Worm (Caenorhabditis elegans) whole organism, L4/young adult: ENCODE results near the gene txt-12.
"Not testable (repeated sequence)": the region's sequence is repeated elsewhere in the genome, so short reads cannot be mapped to it uniquely, and the experiment has no call there.

Source experiments
- W03F9.2 ChIP-seq: fragments of 150-350 bp; optimal IDR thresholded peaks from 2 replicates; lab custom pipeline; 2014; ENCODE audit warnings: missing biosample characterization, missing genetic modification characterization
- dao-5 ChIP-seq: sonication (generic microtip); optimal IDR thresholded peaks from 2 replicates; lab custom pipeline; 2016; ENCODE audit warnings: missing genotype, missing genetic modification characterization, moderate library complexity, missing compliant biosample characterization
- him-1 ChIP-seq: sonication (generic microtip); optimal IDR thresholded peaks from 2 replicates; lab custom pipeline; 2016; ENCODE audit warnings: missing genotype, missing genetic modification reagents, missing genetic modification characterization, missing compliant biosample characterization

Gene txt-12

DNA sequence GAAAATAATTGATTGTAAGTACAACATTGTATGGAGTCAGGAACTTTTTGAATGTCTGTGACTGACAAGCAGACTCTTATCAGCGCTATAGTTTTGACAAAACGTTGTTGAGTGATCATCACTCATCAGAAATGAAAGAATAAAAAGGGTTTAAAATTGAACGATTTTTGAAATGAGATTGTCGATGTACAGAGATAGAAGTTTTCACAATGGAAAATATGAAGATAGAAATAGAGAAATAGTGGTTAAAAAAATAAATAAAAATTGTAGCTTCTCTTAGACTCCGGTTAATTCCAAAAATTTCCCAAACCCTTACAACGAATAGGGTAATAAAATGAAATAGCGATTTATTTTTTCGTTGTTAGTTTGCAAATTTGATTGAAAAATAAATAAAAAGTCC, 32.4 kb downstream of the txt-12 start, which contains the start of gene ugt-30:
TSS of gene ugt-30 (minus strand) at position 101 of the 400 bp plus-strand sequence.
- TF ChIP-seq him-1 (tag; lab: Kevin White, UChicago); W03F9.2 (tag; lab: Kevin White, UChicago); dao-5: not testable (repeated sequence)

DNA sequence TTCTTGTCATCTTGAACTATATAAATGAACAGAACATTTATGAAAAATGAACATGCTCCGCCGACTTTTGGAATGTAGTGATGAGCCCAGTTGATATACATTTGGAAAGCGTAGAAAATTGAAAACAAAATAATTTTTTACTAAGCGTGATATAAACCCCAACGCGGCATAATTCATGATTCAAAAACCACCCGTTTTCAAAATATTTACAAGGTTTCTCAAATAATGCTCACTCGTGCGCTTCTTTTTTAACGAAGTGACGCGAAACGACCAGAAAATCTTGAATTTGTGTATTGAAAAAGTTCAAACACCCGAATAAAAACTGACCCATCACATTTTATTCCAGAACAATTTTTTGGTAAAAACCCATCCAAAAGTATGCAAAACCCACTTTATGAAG, 34.6 kb downstream of the txt-12 start, which contains the start of gene srj-27:
TSS of gene srj-27 (minus strand) at position 101 of the 400 bp plus-strand sequence.
- TF ChIP-seq dao-5 (no peak), him-1 (tag; lab: Kevin White, UChicago) (no peak), W03F9.2 (tag; lab: Kevin White, UChicago) (no peak)

- TF ChIP-seq dao-5 (no peak), W03F9.2 (tag; lab: Kevin White, UChicago) (no peak), him-1 (tag; lab: Kevin White, UChicago) (no peak)
Measured at ce11 chrV:15127955-15128354, 35.2 kb downstream of the txt-12 start, which contains the start of gene srr-7. Gene srr-7 (plus strand): TSS chrV:15128255.

DNA sequence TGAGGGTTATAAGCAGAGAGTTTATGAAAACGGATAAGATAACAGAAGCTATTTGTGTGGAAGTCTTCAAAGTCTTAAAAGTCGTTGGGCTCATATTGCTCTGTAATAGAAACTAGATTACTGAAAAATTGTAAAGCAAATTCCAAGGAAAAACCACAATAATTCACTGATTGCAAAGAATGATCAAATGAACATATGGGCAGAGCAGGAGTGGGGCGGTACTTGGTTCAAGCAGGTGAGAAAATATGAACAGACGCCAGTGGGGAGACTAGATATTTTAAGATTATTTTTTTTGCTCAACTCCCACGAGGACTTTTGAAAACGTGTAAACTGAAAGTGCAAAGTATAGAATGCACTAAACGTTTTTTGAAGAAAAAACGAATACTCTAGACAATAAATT, 39.7 kb downstream of the txt-12 start, which contains the start of gene str-171:
TSS of gene str-171 (minus strand) at position 101 of the 400 bp plus-strand sequence.
- TF ChIP-seq him-1 (tag; lab: Kevin White, UChicago) (no peak), dao-5 (no peak), W03F9.2 (tag; lab: Kevin White, UChicago) (no peak)

- no peak for TF ChIP-seq dao-5
- TF ChIP-seq W03F9.2 (tag; lab: Kevin White, UChicago): no peak
- TF ChIP-seq him-1 (tag; lab: Kevin White, UChicago): no peak
Measured at ce11 chrV:15133812-15134211, 41.0 kb downstream of the txt-12 start.

- TF ChIP-seq W03F9.2 (tag; lab: Kevin White, UChicago) (peak; percentile 65), dao-5 (no peak)
Measured at ce11 chrV:15136772-15137171, 44.0 kb downstream of the txt-12 start, which contains the start of gene aipl-1. Gene aipl-1 (minus strand): TSS chrV:15136801.

DNA sequence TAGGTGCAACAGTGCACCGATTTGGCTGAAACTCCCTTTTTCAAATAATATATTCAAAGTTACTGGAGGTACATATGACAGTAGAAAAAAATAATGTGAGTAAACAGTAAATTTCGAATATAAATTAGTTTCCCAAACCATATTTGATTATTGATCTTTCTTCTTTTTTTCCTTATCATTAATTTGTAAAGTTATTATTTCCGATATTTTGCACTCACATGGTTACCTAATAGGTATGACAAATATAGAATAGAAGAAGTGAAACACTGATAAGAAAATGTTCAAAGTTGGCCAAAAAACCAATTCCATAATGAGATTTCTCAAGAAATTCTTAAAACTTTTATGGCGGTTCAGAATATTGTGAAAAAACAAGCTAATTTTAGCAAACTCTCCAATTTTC, 47.0 kb downstream of the txt-12 start:
- TF ChIP-seq dao-5 (no peak), W03F9.2 (tag; lab: Kevin White, UChicago) (no peak), him-1 (tag; lab: Kevin White, UChicago) (no peak)

DNA sequence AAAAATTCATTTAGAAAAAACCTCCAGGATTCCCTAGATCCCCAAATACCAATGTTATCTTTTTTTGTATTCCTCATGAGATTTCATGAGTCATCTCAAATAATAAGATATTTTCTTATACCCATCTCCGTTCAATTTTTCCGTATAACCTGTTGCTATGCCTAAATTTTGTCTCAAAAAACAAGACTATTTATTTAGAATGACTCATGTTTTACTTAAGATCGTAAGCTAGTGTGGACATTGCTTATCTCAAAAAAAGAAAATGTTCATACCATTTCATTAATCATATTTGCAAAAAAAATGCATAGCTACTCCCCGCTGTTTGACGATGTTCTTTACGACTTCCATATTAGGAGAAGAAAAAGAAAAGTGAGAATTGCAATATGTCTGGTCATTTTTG, 47.5 kb downstream of the txt-12 start, which contains the start of gene K08F9.3:
TSS of gene K08F9.3 (plus strand) at position 301 of the 400 bp plus-strand sequence.
- TF ChIP-seq W03F9.2 (tag; lab: Kevin White, UChicago): no peak
- no peak for TF ChIP-seq dao-5
- TF ChIP-seq him-1 (tag; lab: Kevin White, UChicago): no peak

ce11 chrV:15143285-15143684, 50.5 kb downstream of the txt-12 start, which contains the start of gene K08F9.1:
Gene K08F9.1 (minus strand): TSS chrV:15143385.
- TF ChIP-seq W03F9.2 (tag; lab: Kevin White, UChicago): no peak
- no peak for TF ChIP-seq dao-5
- TF ChIP-seq him-1 (tag; lab: Kevin White, UChicago): no peak

- TF ChIP-seq dao-5: no peak
- TF ChIP-seq W03F9.2 (tag; lab: Kevin White, UChicago): peak; percentile 64
- no peak for TF ChIP-seq him-1 (tag; lab: Kevin White, UChicago)
Measured at ce11 chrV:15143798-15144197, 51.0 kb downstream of the txt-12 start, which contains the start of gene K08F9.4. Gene K08F9.4 (plus strand): TSS chrV:15144019.
